Fruit fly (Drosophila melanogaster): ENCODE results near the gene RYa-R.

RYa-R gene

dm6 chr3R:26957132-26957531 lies 39.6 kb upstream of the RYa-R start:
- TF ChIP-seq svp (GFP tag): peak; percentile 77
- TF ChIP-seq eg (GFP tag; IDR thresholded peaks at IDR 0.05): no peak

- no peak for TF ChIP-seq CG6276 (GFP tag; optimal IDR thresholded peaks at IDR 0.05)
- no peak for TF ChIP-seq Eip93F (GFP tag; optimal IDR thresholded peaks at IDR 0.05)
- no peak for TF ChIP-seq CG15336 (GFP tag; IDR thresholded peaks at IDR 0.05)
- no peak for TF ChIP-seq Ets21C (GFP tag; optimal IDR thresholded peaks at IDR 0.05)
- no peak for TF ChIP-seq CG16779 (tag; optimal IDR thresholded peaks at IDR 0.05)
- TF ChIP-seq CG8119 (GFP tag; IDR thresholded peaks at IDR 0.05): no peak
- TF ChIP-seq Sox14 (GFP tag; optimal IDR thresholded peaks at IDR 0.05): no peak
These were observed 38.3 kb upstream of the RYa-R start, which contains the start of gene CG6330 for dm6 chr3R:26958314-26958979. TSS of gene CG6330 (minus strand) at chr3R:26958491.

dm6 chr3R:26960496-26960895 lies 36.3 kb upstream of the RYa-R start:
- TF ChIP-seq CG11762 (GFP tag; optimal IDR thresholded peaks at IDR 0.05; ENCODE audit: insufficient read depth) (no peak), CG4318 (GFP tag; optimal IDR thresholded peaks at IDR 0.05) (no peak), CG7368 (GFP tag; optimal IDR thresholded peaks at IDR 0.05) (peak; percentile 8), CG6854 (GFP tag; optimal IDR thresholded peaks at IDR 0.05) (peak; percentile 50), CG6163 (GFP tag; IDR thresholded peaks at IDR 0.05) (no peak), salr (GFP tag; optimal IDR thresholded peaks at IDR 0.05) (no peak), eg (GFP tag; IDR thresholded peaks at IDR 0.05) (0 out of 3 replicates have a peak, but pooled peaks have one; percentile 22), Sox102F (GFP tag; optimal IDR thresholded peaks at IDR 0.05) (no peak), CG6792 (GFP tag; optimal IDR thresholded peaks at IDR 0.05) (no peak), fd85E (GFP tag; optimal IDR thresholded peaks at IDR 0.05) (no peak), fd59A (GFP tag; optimal IDR thresholded peaks at IDR 0.05) (no peak), CG6276 (GFP tag; optimal IDR thresholded peaks at IDR 0.05) (no peak)

dm6 chr3R:26963747-26964174 lies 33.0 kb upstream of the RYa-R start:
- TF ChIP-seq CG16779 (tag; optimal IDR thresholded peaks at IDR 0.05) (peak; percentile 56), cyc (GFP tag; optimal IDR thresholded peaks at IDR 0.05) (peak; percentile 85), eg (GFP tag; IDR thresholded peaks at IDR 0.05) (peak; percentile 68), net (GFP tag; optimal IDR thresholded peaks at IDR 0.05) (peak; percentile 50), dac (GFP tag; optimal IDR thresholded peaks at IDR 0.05) (peak; percentile 49), Sox15 (GFP tag; optimal IDR thresholded peaks at IDR 0.05) (no peak), CG11294 (GFP tag; IDR thresholded peaks at IDR 0.05) (peak; percentile 64; the same call in 1 of the 2 replicates), CG3919 (GFP tag; optimal IDR thresholded peaks at IDR 0.05) (peak; percentile 84), CG3032 (tag; optimal IDR thresholded peaks at IDR 0.05) (peak; percentile 80), CG4318 (GFP tag; optimal IDR thresholded peaks at IDR 0.05) (peak; percentile 33), CG1621 (tag; optimal IDR thresholded peaks at IDR 0.05) (peak; percentile 57), OdsH (GFP tag; optimal IDR thresholded peaks at IDR 0.05) (peak; percentile 58), CG34406 (GFP tag; optimal IDR thresholded peaks at IDR 0.05) (peak; percentile 47), pdm3 (GFP tag; optimal IDR thresholded peaks at IDR 0.05) (peak; percentile 58), CG8632 (GFP tag; optimal IDR thresholded peaks at IDR 0.05) (peak; percentile 25), Sox102F (GFP tag; optimal IDR thresholded peaks at IDR 0.05) (peak; percentile 63), Eip78C (GFP tag) (peak; percentile 95), fd59A (GFP tag; optimal IDR thresholded peaks at IDR 0.05) (peak; percentile 57), CG7368 (GFP tag; optimal IDR thresholded peaks at IDR 0.05) (peak; percentile 64), Gug (GFP tag; IDR thresholded peaks at IDR 0.05) (peak; percentile 42; the same call in 1 of the 2 replicates), Ets21C (GFP tag; optimal IDR thresholded peaks at IDR 0.05) (peak; percentile 19), Blimp-1 (GFP tag; optimal IDR thresholded peaks at IDR 0.05) (peak; percentile 62), CG6854 (GFP tag; optimal IDR thresholded peaks at IDR 0.05) (no peak), Met (GFP tag; optimal IDR thresholded peaks at IDR 0.05) (peak; percentile 58), CG15336 (GFP tag; IDR thresholded peaks at IDR 0.05) (peak; percentile 67), Lpt (GFP tag; optimal IDR thresholded peaks at IDR 0.05) (peak; percentile 7), svp (GFP tag) (peak; percentile 94), topi (GFP tag; optimal IDR thresholded peaks at IDR 0.05) (peak; percentile 87), Hr4 (GFP tag; optimal IDR thresholded peaks at IDR 0.05) (peak; percentile 58), achi (GFP tag; optimal IDR thresholded peaks at IDR 0.05) (peak; percentile 81), spab (GFP tag; optimal IDR thresholded peaks at IDR 0.05) (peak; percentile 82), CG6276 (GFP tag; optimal IDR thresholded peaks at IDR 0.05) (no peak), CG31627 (GFP tag; optimal IDR thresholded peaks at IDR 0.05) (peak; percentile 61), lz (GFP tag; optimal IDR thresholded peaks at IDR 0.05) (peak; percentile 60), Eip93F (GFP tag; optimal IDR thresholded peaks at IDR 0.05) (no peak), CG11762 (GFP tag; optimal IDR thresholded peaks at IDR 0.05; ENCODE audit: insufficient read depth) (peak; percentile 71), Smox (GFP tag; optimal IDR thresholded peaks at IDR 0.05) (no peak)
